Fruit fly (Drosophila melanogaster) whole organism, embryonic: Measurements from ENCODE around the gene CG10725.

ENCODE experiments used
- Aef1 ChIP-seq: fragments of 200-800 bp; sonication (Bioruptor generic); IDR thresholded peaks from 3 replicates; pipeline ENCODE4 v1.3.6; 2022; ENCODE audit warnings: missing biosample characterization, missing genetic modification characterization
- C15 ChIP-seq: fragments of 200-800 bp; sonication (Bioruptor generic); IDR thresholded peaks from 3 replicates; pipeline ENCODE4 v1.3.6; 2022; ENCODE audit warnings: missing biosample characterization, missing genetic modification characterization
- CG10209 ChIP-seq: fragments of 200-800 bp; sonication (Bioruptor generic); optimal IDR thresholded peaks from 3 replicates; lab custom pipeline; 2017; ENCODE audit warnings: missing biosample characterization, mild to moderate bottlenecking, missing genetic modification characterization, missing genetic modification reagents
- CG10565 ChIP-seq: fragments of 200-800 bp; sonication (Bioruptor generic); optimal IDR thresholded peaks from 3 replicates; lab custom pipeline; 2016; ENCODE audit warnings: missing biosample characterization, mild to moderate bottlenecking, missing genetic modification characterization
- CG11456 ChIP-seq: fragments of 200-800 bp; sonication (Bioruptor generic); IDR thresholded peaks from 3 replicates; pipeline ENCODE4 v1.3.6; 2022; ENCODE audit warnings: missing biosample characterization, missing genetic modification characterization
- CG11504 ChIP-seq: fragments of 200-800 bp; sonication (Bioruptor generic); optimal IDR thresholded peaks from 3 replicates; lab custom pipeline; 2019; ENCODE audit warnings: missing biosample characterization, mild to moderate bottlenecking, missing genetic modification characterization, moderate library complexity
- CG13424 ChIP-seq: fragments of 200-800 bp; sonication (Bioruptor generic); optimal IDR thresholded peaks from 2 replicates; lab custom pipeline; 2019; ENCODE audit warnings: missing biosample characterization, mild to moderate bottlenecking, missing genetic modification characterization, moderate library complexity
- CG15601 ChIP-seq: fragments of 200-800 bp; sonication (Bioruptor generic); optimal IDR thresholded peaks from 3 replicates; lab custom pipeline; 2019; ENCODE audit warnings: missing biosample characterization, mild to moderate bottlenecking, missing genetic modification characterization, moderate library complexity
- CG1602 ChIP-seq: fragments of 200-800 bp; sonication (Bioruptor generic); optimal IDR thresholded peaks from 3 replicates; lab custom pipeline; 2016; ENCODE audit warnings: missing biosample characterization, missing genetic modification characterization
- CG16815 ChIP-seq: fragments of 200-800 bp; sonication (Bioruptor generic); optimal IDR thresholded peaks from 3 replicates; lab custom pipeline; 2017; ENCODE audit warnings: missing biosample characterization, mild to moderate bottlenecking, missing genetic modification characterization
- CG17568 ChIP-seq: fragments of 200-800 bp; sonication (Bioruptor generic); optimal IDR thresholded peaks from 2 replicates; lab custom pipeline; 2018; ENCODE audit warnings: missing biosample characterization, mild to moderate bottlenecking, missing genetic modification characterization, moderate library complexity
- CG2129 ChIP-seq: fragments of 200-800 bp; sonication (Bioruptor generic); IDR thresholded peaks from 2 replicates; pipeline ENCODE4 v1.3.6; 2022; ENCODE audit warnings: missing biosample characterization, missing genetic modification characterization; ENCODE audit not compliant: partially characterized antibody
- CG2202 ChIP-seq: fragments of 200-800 bp; sonication (Bioruptor generic); optimal IDR thresholded peaks from 2 replicates; lab custom pipeline; 2018; ENCODE audit warnings: missing biosample characterization, mild to moderate bottlenecking, missing genetic modification characterization
- CG4328 ChIP-seq: fragments of 200-800 bp; sonication (Bioruptor generic); optimal IDR thresholded peaks from 3 replicates; lab custom pipeline; 2017; ENCODE audit warnings: missing biosample characterization, missing genetic modification reagents, missing genetic modification characterization
- CG43689 ChIP-seq: fragments of 200-800 bp; sonication (Bioruptor generic); IDR thresholded peaks from 2 replicates; pipeline ENCODE4 v1.3.6; 2022; ENCODE audit warnings: missing biosample characterization, missing genetic modification characterization
- CG4424 ChIP-seq: fragments of 200-800 bp; sonication (Bioruptor generic); optimal IDR thresholded peaks from 3 replicates; lab custom pipeline; 2016; ENCODE audit warnings: missing biosample characterization, missing genetic modification characterization
- CG4617 ChIP-seq: fragments of 200-800 bp; sonication (Bioruptor generic); optimal IDR thresholded peaks from 3 replicates; lab custom pipeline; 2016; ENCODE audit warnings: missing biosample characterization, missing genetic modification characterization, borderline replicate concordance
- CG8765 ChIP-seq: fragments of 200-800 bp; sonication (Bioruptor generic); IDR thresholded peaks from 2 replicates; pipeline ENCODE4 v1.3.6; 2022; ENCODE audit warnings: missing biosample characterization, missing genetic modification characterization
- CG9817 ChIP-seq: fragments of 200-800 bp; sonication (Bioruptor generic); optimal IDR thresholded peaks from 2 replicates; lab custom pipeline; 2018; ENCODE audit warnings: missing biosample characterization, mild to moderate bottlenecking, missing genetic modification characterization, moderate library complexity
- Camta ChIP-seq: fragments of 200-800 bp; sonication (Bioruptor generic); optimal IDR thresholded peaks from 2 replicates; lab custom pipeline; 2016; ENCODE audit warnings: missing biosample characterization, missing genetic modification characterization
- Dbx ChIP-seq: fragments of 200-800 bp; sonication (Bioruptor generic); IDR thresholded peaks from 3 replicates; pipeline ENCODE4 v1.3.6; 2022; ENCODE audit warnings: missing biosample characterization, missing genetic modification characterization
- Doc3 ChIP-seq: fragments of 200-800 bp; sonication (Bioruptor generic); IDR thresholded peaks from 3 replicates; pipeline ENCODE4 v1.3.6; 2022; ENCODE audit warnings: missing biosample characterization, missing genetic modification characterization; ENCODE audit not compliant: partially characterized antibody
- Fer1 ChIP-seq: fragments of 200-800 bp; sonication (Bioruptor generic); optimal IDR thresholded peaks from 2 replicates; lab custom pipeline; 2017; ENCODE audit warnings: missing biosample characterization, mild to moderate bottlenecking, missing genetic modification characterization
- Fer2 ChIP-seq: fragments of 200-800 bp; sonication (Bioruptor generic); optimal IDR thresholded peaks from 2 replicates; lab custom pipeline; 2018; ENCODE audit warnings: missing biosample characterization, mild to moderate bottlenecking, missing genetic modification characterization, moderate library complexity
- Fer3 ChIP-seq: fragments of 200-800 bp; sonication (Bioruptor generic); optimal IDR thresholded peaks from 2 replicates; lab custom pipeline; 2018; ENCODE audit warnings: missing biosample characterization, mild to moderate bottlenecking, missing genetic modification characterization, moderate library complexity
- H2.0 ChIP-seq: fragments of 200-800 bp; sonication (Bioruptor generic); IDR thresholded peaks from 2 replicates; pipeline ENCODE4 v1.3.6; 2022; ENCODE audit warnings: missing biosample characterization, missing genetic modification characterization
- Nf-YC ChIP-seq: fragments of 200-800 bp; optimal IDR thresholded peaks from 3 replicates; lab custom pipeline; 2019; ENCODE audit warnings: missing biosample characterization, mild to moderate bottlenecking, missing genetic modification characterization, moderate library complexity
- Optix ChIP-seq: fragments of 200-800 bp; sonication (Bioruptor generic); IDR thresholded peaks from 3 replicates; pipeline ENCODE4 v1.3.6; 2022; ENCODE audit warnings: missing biosample characterization, missing genetic modification characterization
- PHDP ChIP-seq: fragments of 200-800 bp; sonication (Bioruptor generic); optimal IDR thresholded peaks from 3 replicates; lab custom pipeline; 2018; ENCODE audit warnings: missing biosample characterization, mild to moderate bottlenecking, missing genetic modification characterization, moderate library complexity
- Sox102F ChIP-seq: fragments of 200-800 bp; sonication (Bioruptor generic); optimal IDR thresholded peaks from 2 replicates; lab custom pipeline; 2018; ENCODE audit warnings: missing biosample characterization, mild to moderate bottlenecking, missing genetic modification characterization, moderate library complexity
- Spps ChIP-seq: fragments of 200-800 bp; sonication (Bioruptor generic); optimal IDR thresholded peaks from 2 replicates; lab custom pipeline; 2018; ENCODE audit warnings: missing biosample characterization, mild to moderate bottlenecking, missing genetic modification characterization
- Tbp ChIP-seq: fragments of >200 bp; optimal IDR thresholded peaks from 2 replicates; lab custom pipeline; 2018; ENCODE audit warnings: missing biosample characterization, missing genetic modification characterization
- Vsx1 ChIP-seq: fragments of 200-800 bp; sonication (Bioruptor generic); optimal IDR thresholded peaks from 2 replicates; lab custom pipeline; 2017; ENCODE audit warnings: missing biosample characterization, mild to moderate bottlenecking, missing genetic modification characterization, missing genetic modification reagents
- ac ChIP-seq: fragments of 200-800 bp; sonication (Bioruptor generic); optimal IDR thresholded peaks from 3 replicates; lab custom pipeline; 2017; ENCODE audit warnings: missing biosample characterization, mild to moderate bottlenecking, missing genetic modification characterization
- cad ChIP-seq: fragments of >200 bp; optimal IDR thresholded peaks from 2 replicates; lab custom pipeline; 2017; ENCODE audit warnings: missing biosample characterization, missing genetic modification characterization
- chinmo ChIP-seq: fragments of 200-800 bp; sonication (Bioruptor generic); IDR thresholded peaks from 4 replicates; pipeline ENCODE4 v1.3.6; 2022; ENCODE audit warnings: missing biosample characterization, missing genetic modification characterization; ENCODE audit not compliant: partially characterized antibody
- chm ChIP-seq: fragments of 200-800 bp; sonication (Bioruptor generic); IDR thresholded peaks from 2 replicates; pipeline ENCODE4 v1.3.6; 2022; ENCODE audit warnings: missing biosample characterization, missing genetic modification characterization
- crol ChIP-seq: fragments of 200-800 bp; sonication (Bioruptor generic); IDR thresholded peaks from 2 replicates; pipeline ENCODE4 v1.3.6; 2022; ENCODE audit warnings: missing biosample characterization, missing genetic modification characterization
- en ChIP-seq: fragments of 200-800 bp; sonication (Bioruptor generic); optimal IDR thresholded peaks from 2 replicates; lab custom pipeline; 2016; ENCODE audit warnings: missing biosample characterization, missing genetic modification characterization
- fd102C ChIP-seq: fragments of 200-800 bp; sonication (Bioruptor generic); optimal IDR thresholded peaks from 2 replicates; lab custom pipeline; 2018; ENCODE audit warnings: missing biosample characterization, mild to moderate bottlenecking, missing genetic modification characterization, moderate library complexity
- fru ChIP-seq: fragments of >200 bp; optimal IDR thresholded peaks from 2 replicates; lab custom pipeline; 2017
- hkb ChIP-seq, 2 experiments: fragments of 200-800 bp in 1 of 2; fragments of >200 bp in 1 of 2; sonication (Bioruptor generic) in 1 of 2; IDR thresholded peaks in 1 of 2; optimal IDR thresholded peaks in 1 of 2; 2 replicates each; pipeline versions ENCODE4 v1.3.6 to Lab custom; 2017 to 2022; ENCODE audit warnings: missing biosample characterization in 1 of 2, missing genetic modification characterization in 1 of 2
- hth ChIP-seq: fragments of >200 bp; optimal IDR thresholded peaks from 2 replicates; lab custom pipeline; 2017; ENCODE audit warnings: inconsistent platforms
- insv ChIP-seq, 2 experiments: fragments of 200-800 bp; sonication (Bioruptor generic); optimal IDR thresholded peaks; 3 replicates each; lab custom pipeline; 2016 to 2018; ENCODE audit warnings: missing biosample characterization in 2 of 2, missing genetic modification characterization in 2 of 2
- inv ChIP-seq: fragments of 200-800 bp; sonication (Bioruptor generic); IDR thresholded peaks from 2 replicates; pipeline ENCODE4 v1.3.6; 2022; ENCODE audit warnings: missing biosample characterization, missing genetic modification characterization; ENCODE audit not compliant: partially characterized antibody
- oc ChIP-seq: fragments of 200-800 bp; sonication (Bioruptor generic); optimal IDR thresholded peaks from 2 replicates; lab custom pipeline; 2018; ENCODE audit warnings: missing biosample characterization, mild to moderate bottlenecking, missing genetic modification characterization, moderate library complexity
- pros ChIP-seq: fragments of 200-800 bp; sonication (Bioruptor generic); optimal IDR thresholded peaks from 3 replicates; lab custom pipeline; 2019; ENCODE audit warnings: missing biosample characterization, mild to moderate bottlenecking, missing genetic modification characterization, moderate library complexity
- ranshi ChIP-seq: fragments of 200-800 bp; sonication (Bioruptor generic); IDR thresholded peaks from 2 replicates; pipeline ENCODE4 v1.3.6; 2022; ENCODE audit warnings: missing biosample characterization, missing genetic modification characterization
- shn ChIP-seq: fragments of 200-800 bp; sonication (Bioruptor generic); optimal IDR thresholded peaks from 3 replicates; lab custom pipeline; 2016; ENCODE audit warnings: missing biosample characterization, missing genetic modification characterization
- sug ChIP-seq: fragments of 200-800 bp; optimal IDR thresholded peaks from 2 replicates; lab custom pipeline; 2019; ENCODE audit warnings: missing biosample characterization, mild to moderate bottlenecking, missing genetic modification characterization, moderate library complexity
- trh ChIP-seq: fragments of 200-800 bp; sonication (Bioruptor generic); optimal IDR thresholded peaks from 2 replicates; lab custom pipeline; 2016; ENCODE audit warnings: missing biosample characterization, missing genetic modification characterization
- yki ChIP-seq: fragments of >200 bp; optimal IDR thresholded peaks from 3 replicates; lab custom pipeline; 2018

The CG10725 gene

dm6 chr3L:13432791-13433190 lies 5.0 kb upstream of the CG10725 start (continued):
- TF ChIP-seq CG2129 (GFP tag; lab: Robert Waterston, UW) (no peak), Aef1 (GFP tag; lab: Robert Waterston, UW) (no peak), trh (GFP tag; lab: Kevin White, UChicago) (no peak), inv (no peak), Spps (tag; lab: Kevin White, UChicago) (no peak), CG43689 (GFP tag; lab: Robert Waterston, UW) (no peak), CG2202 (tag; lab: Kevin White, UChicago) (no peak), sug (tag; lab: Kevin White, UChicago) (no peak), ranshi (no peak), CG1602 (no peak), CG16815 (GFP tag; lab: Kevin White, UChicago) (no peak), chinmo (GFP tag; lab: Robert Waterston, UW) (peak; percentile 48; the same call in 1 of the 4 replicates), H2.0 (GFP tag; lab: Robert Waterston, UW) (no peak), CG10565 (no peak), hth (lab: Kevin White, UChicago) (no peak), CG13424 (tag; lab: Kevin White, UChicago) (no peak), Fer3 (tag; lab: Kevin White, UChicago) (no peak), shn (GFP tag; lab: Kevin White, UChicago) (no peak), Fer1 (no peak), CG10209 (GFP tag; lab: Kevin White, UChicago) (no peak), CG4617 (GFP tag; lab: Kevin White, UChicago) (no peak), CG4328 (GFP tag; lab: Kevin White, UChicago) (no peak), Camta (no peak), crol (no peak), Tbp (GFP tag; lab: Kevin White, UChicago) (no peak), Nf-YC (no peak), CG9817 (tag; lab: Kevin White, UChicago) (no peak), cad (GFP tag; lab: Kevin White, UChicago) (no peak), CG17568 (no peak), chm (GFP tag; lab: Robert Waterston, UW) (no peak), Fer2 (tag; lab: Kevin White, UChicago) (no peak), PHDP (tag; lab: Kevin White, UChicago) (no peak), CG4424 (GFP tag; lab: Kevin White, UChicago) (no peak), CG15601 (no peak), CG8765 (GFP tag; lab: Robert Waterston, UW) (no peak), Optix (GFP tag; lab: Robert Waterston, UW) (no peak), Vsx1 (no peak), fd102C (no peak), fru (lab: Kevin White, UChicago) (no peak), pros (GFP tag; lab: Kevin White, UChicago) (no peak), Sox102F (no peak), Doc3 (0 out of 3 replicates have a peak, but pooled peaks have one; percentile 11), ac (GFP tag; lab: Kevin White, UChicago) (no peak), CG11456 (GFP tag; lab: Robert Waterston, UW) (no peak), C15 (GFP tag; lab: Robert Waterston, UW) (no peak), oc (no peak), en (GFP tag; lab: Kevin White, UChicago) (no peak), CG11504 (no peak), Dbx (GFP tag; lab: Robert Waterston, UW) (no peak), hkb (optimal IDR thresholded peaks at IDR 0.05; lab: Kevin White, UChicago) (no peak), hkb (GFP tag; IDR thresholded peaks at IDR 0.05; lab: Robert Waterston, UW) (no peak), insv (GFP tag; optimal IDR thresholded peaks at IDR 0.05; lab: Kevin White, UChicago) (no peak), yki (lab: Kevin White, UChicago) (no peak)
